Worm (Caenorhabditis elegans) whole organism, late embryonic: ENCODE data around the gene mdt-17.

Experiments
- ama-1 ChIP-seq: fragments of 150-350 bp; optimal IDR thresholded peaks from 2 replicates; lab custom pipeline; 2014
- madf-2 ChIP-seq: sonication (generic microtip); optimal IDR thresholded peaks from 2 replicates; lab custom pipeline; 2017; ENCODE audit warnings: missing genetic modification characterization, missing compliant biosample characterization

DNA sequence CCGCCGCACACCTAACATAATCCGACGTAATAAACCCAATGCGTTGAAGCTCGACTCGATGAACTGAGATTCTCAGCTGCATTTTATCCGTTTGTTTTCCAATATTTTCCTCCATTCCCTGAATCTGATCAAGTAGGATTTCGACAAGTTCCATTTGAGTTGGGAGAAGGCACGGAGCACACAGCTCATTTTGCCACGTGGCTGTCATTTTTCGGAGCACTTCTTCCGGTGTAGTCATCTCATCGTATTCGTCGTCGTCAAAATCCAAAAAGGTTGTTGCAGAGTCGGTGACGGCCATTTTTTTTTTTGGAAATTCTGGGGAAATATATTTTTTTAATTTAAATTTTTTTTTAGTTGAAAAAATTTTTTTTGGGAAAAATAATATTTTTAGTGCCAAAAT is 29.6 kb downstream of the mdt-17 start, which contains the start of gene sld-5:
- no peak for TF ChIP-seq ama-1
- TF ChIP-seq madf-2 (tag; lab: Kevin White, UChicago), result no peak
